Worm (Caenorhabditis elegans): ENCODE data around the gene Y73F8A.26.

- no peak for TF ChIP-seq nfyb-1 (GFP tag; IDR thresholded peaks at IDR 0.05)
- no peak for TF ChIP-seq F49E8.2 (tag; optimal IDR thresholded peaks at IDR 0.05; ENCODE audit: insufficient read depth)
- TF ChIP-seq ztf-28 (GFP tag; IDR thresholded peaks at IDR 0.05): no peak
- TF ChIP-seq fkh-3 (tag; optimal IDR thresholded peaks at IDR 0.05): no peak
- no peak for TF ChIP-seq snpc-4 (GFP tag; optimal IDR thresholded peaks at IDR 0.05)
- TF ChIP-seq snpc-4 (tag; optimal IDR thresholded peaks at IDR 0.05): no peak
- no peak for TF ChIP-seq nfya-1 (tag; optimal IDR thresholded peaks at IDR 0.05; ENCODE audit: borderline replicate concordance, insufficient read depth)
- TF ChIP-seq bed-1 (GFP tag; IDR thresholded peaks at IDR 0.05): no peak
- no peak for TF ChIP-seq lir-1 (GFP tag; conservative IDR thresholded peaks at IDR 0.05)
- TF ChIP-seq ceh-27 (GFP tag; optimal IDR thresholded peaks at IDR 0.05): no peak
- TF ChIP-seq F39B2.1 (GFP tag; IDR thresholded peaks at IDR 0.05): no peak
- no peak for TF ChIP-seq lin-35 (GFP tag; optimal IDR thresholded peaks at IDR 0.05)
- TF ChIP-seq nhr-27 (tag; optimal IDR thresholded peaks at IDR 0.05): no peak
Measured at ce11 chrIV:15475829-15476228, 2.4 kb downstream of the Y73F8A.26 start.
